Worm (Caenorhabditis elegans) whole organism, L2 larva: ENCODE data around the gene sdz-32.
A peak's percentile ranks its signal among the peaks of the same experiment; 100 is the strongest.

Source experiments
- C34F6.9 ChIP-seq: fragments of 150-350 bp; optimal IDR thresholded peaks from 2 replicates; lab custom pipeline; 2014; ENCODE audit warnings: missing biosample characterization, missing genetic modification characterization
- F13H6.1 ChIP-seq: sonication (generic microtip); optimal IDR thresholded peaks from 2 replicates; lab custom pipeline; 2016; ENCODE audit warnings: missing genetic modification characterization, missing compliant biosample characterization
- R02D3.7 ChIP-seq: fragments of 150-350 bp; optimal IDR thresholded peaks from 2 replicates; lab custom pipeline; 2014; ENCODE audit warnings: missing biosample characterization, missing genetic modification characterization
- Y55F3AM.14 ChIP-seq: fragments of 200-800 bp; sonication (Bioruptor generic); optimal IDR thresholded peaks from 2 replicates; lab custom pipeline; 2018; ENCODE audit warnings: mild to moderate bottlenecking, missing genetic modification characterization, missing compliant biosample characterization
- ZK546.5 ChIP-seq: sonication (generic microtip); optimal IDR thresholded peaks from 2 replicates; lab custom pipeline; 2017; ENCODE audit warnings: missing biosample characterization, missing genetic modification characterization
- aly-2 ChIP-seq: fragments of 150-350 bp; optimal IDR thresholded peaks from 2 replicates; lab custom pipeline; 2014; ENCODE audit warnings: missing biosample characterization, missing genetic modification characterization
- ama-1 ChIP-seq: fragments of 150-350 bp; optimal IDR thresholded peaks from 2 replicates; lab custom pipeline; 2018; ENCODE audit warnings: inconsistent platforms
- blmp-1 ChIP-seq: sonication (generic microtip); optimal IDR thresholded peaks from 2 replicates; lab custom pipeline; 2017; ENCODE audit warnings: missing genetic modification characterization, mild to moderate bottlenecking, missing compliant biosample characterization, antibody characterized with exemption, moderate library complexity; ENCODE audit not compliant: insufficient read depth
- ceh-16 ChIP-seq: fragments of 150-350 bp; optimal IDR thresholded peaks from 2 replicates; lab custom pipeline; 2014; ENCODE audit warnings: missing biosample characterization, missing genetic modification characterization
- ceh-82 ChIP-seq: fragments of 150-350 bp; optimal IDR thresholded peaks from 2 replicates; lab custom pipeline; 2014; ENCODE audit warnings: missing biosample characterization, missing genetic modification characterization
- crh-2 ChIP-seq: sonication (generic microtip); optimal IDR thresholded peaks from 2 replicates; lab custom pipeline; 2017; ENCODE audit warnings: missing biosample characterization, missing genetic modification characterization
- dmd-4 ChIP-seq: sonication (generic microtip); optimal IDR thresholded peaks from 2 replicates; lab custom pipeline; 2017; ENCODE audit warnings: missing biosample characterization, missing genetic modification characterization
- egl-27 ChIP-seq: sonication (generic microtip); optimal IDR thresholded peaks from 3 replicates; lab custom pipeline; 2017; ENCODE audit warnings: missing biosample characterization, missing genetic modification reagents, missing genetic modification characterization
- elt-1 ChIP-seq: fragments of 150-350 bp; optimal IDR thresholded peaks from 2 replicates; lab custom pipeline; 2014; ENCODE audit warnings: missing biosample characterization, missing genetic modification characterization
- elt-3 ChIP-seq: sonication (generic microtip); optimal IDR thresholded peaks from 2 replicates; lab custom pipeline; 2017; ENCODE audit warnings: missing biosample characterization, missing genetic modification characterization
- fos-1 ChIP-seq: fragments of 150-350 bp; optimal IDR thresholded peaks from 2 replicates; lab custom pipeline; 2014; ENCODE audit warnings: missing biosample characterization, missing genetic modification characterization
- gmeb-1 ChIP-seq: fragments of 150-350 bp; optimal IDR thresholded peaks from 2 replicates; lab custom pipeline; 2014; ENCODE audit warnings: missing biosample characterization, missing genetic modification characterization
- lin-11 ChIP-seq: fragments of 150-350 bp; sonication (generic microtip); optimal IDR thresholded peaks from 2 replicates; lab custom pipeline; 2014; ENCODE audit warnings: missing biosample characterization, missing genetic modification characterization, inconsistent platforms, mixed read lengths
- lin-13 ChIP-seq: fragments of 150-350 bp; optimal IDR thresholded peaks from 2 replicates; lab custom pipeline; 2014; ENCODE audit warnings: missing biosample characterization, missing genetic modification reagents, missing genetic modification characterization
- lin-39 ChIP-seq: fragments of 150-350 bp; optimal IDR thresholded peaks from 2 replicates; lab custom pipeline; 2014; ENCODE audit warnings: missing biosample characterization, missing genetic modification reagents, missing genetic modification characterization
- lsy-2 ChIP-seq, 2 experiments: fragments of 150-350 bp in 1 of 2; sonication (generic microtip) in 1 of 2; optimal IDR thresholded peaks; 2 replicates each; lab custom pipeline; 2014 to 2017; ENCODE audit warnings: missing biosample characterization in 2 of 2, missing genetic modification characterization in 2 of 2
- mab-5 ChIP-seq: fragments of 150-350 bp; optimal IDR thresholded peaks from 2 replicates; lab custom pipeline; 2014; ENCODE audit warnings: missing biosample characterization, missing genetic modification characterization
- mbf-1 ChIP-seq: sonication (generic microtip); optimal IDR thresholded peaks from 2 replicates; lab custom pipeline; 2017; ENCODE audit warnings: missing biosample characterization, missing genetic modification characterization
- mdl-1 ChIP-seq, 2 experiments: fragments of 150-350 bp in 1 of 2; sonication (generic microtip) in 1 of 2; optimal IDR thresholded peaks; 2 replicates each; lab custom pipeline; 2017; ENCODE audit warnings: missing biosample characterization in 2 of 2, missing genetic modification characterization in 2 of 2
- nhr-12 ChIP-seq: fragments of 150-350 bp; optimal IDR thresholded peaks from 2 replicates; lab custom pipeline; 2014; ENCODE audit warnings: missing biosample characterization, missing genetic modification characterization
- nhr-129 ChIP-seq: fragments of 150-350 bp; optimal IDR thresholded peaks from 2 replicates; lab custom pipeline; 2014; ENCODE audit warnings: missing biosample characterization, missing genetic modification characterization
- nhr-21 ChIP-seq: fragments of 150-350 bp; optimal IDR thresholded peaks from 2 replicates; lab custom pipeline; 2014; ENCODE audit warnings: missing biosample characterization, missing genetic modification characterization
- nhr-23 ChIP-seq: fragments of 150-350 bp; optimal IDR thresholded peaks from 2 replicates; lab custom pipeline; 2014; ENCODE audit warnings: missing biosample characterization, missing genetic modification reagents, missing genetic modification characterization
- nhr-237 ChIP-seq: fragments of 150-350 bp; optimal IDR thresholded peaks from 2 replicates; lab custom pipeline; 2014; ENCODE audit warnings: missing biosample characterization, missing genetic modification characterization
- nhr-25 ChIP-seq: fragments of 150-350 bp; sonication (generic microtip); optimal IDR thresholded peaks from 3 replicates; lab custom pipeline; 2014; ENCODE audit warnings: missing biosample characterization, missing genetic modification characterization
- nhr-6 ChIP-seq: fragments of 150-350 bp; optimal IDR thresholded peaks from 2 replicates; lab custom pipeline; 2014; ENCODE audit warnings: missing biosample characterization, missing genetic modification characterization
- nhr-77 ChIP-seq: fragments of 150-350 bp; optimal IDR thresholded peaks from 2 replicates; lab custom pipeline; 2014; ENCODE audit warnings: missing biosample characterization, missing genetic modification characterization
- peb-1 ChIP-seq: fragments of 150-350 bp; optimal IDR thresholded peaks from 2 replicates; lab custom pipeline; 2014; ENCODE audit warnings: missing biosample characterization, missing genetic modification characterization
- sem-4 ChIP-seq: fragments of 150-350 bp; optimal IDR thresholded peaks from 2 replicates; lab custom pipeline; 2014; ENCODE audit warnings: missing biosample characterization, missing genetic modification reagents, missing genetic modification characterization
- skn-1 ChIP-seq: sonication (generic microtip); optimal IDR thresholded peaks from 2 replicates; lab custom pipeline; 2017; ENCODE audit warnings: missing biosample characterization, missing genetic modification characterization
- sma-3 ChIP-seq: sonication (generic microtip); optimal IDR thresholded peaks from 2 replicates; lab custom pipeline; 2016; ENCODE audit warnings: missing genetic modification reagents, missing genetic modification characterization, missing compliant biosample characterization
- sma-9 ChIP-seq, 2 experiments: fragments of 150-350 bp in 1 of 2; sonication (generic microtip) in 1 of 2; optimal IDR thresholded peaks; 2 replicates each; lab custom pipeline; 2014 to 2016; ENCODE audit warnings: missing genetic modification characterization in 2 of 2, mild to moderate bottlenecking in 1 of 2, missing biosample characterization in 1 of 2, missing compliant biosample characterization in 1 of 2, missing genetic modification reagents in 1 of 2, moderate library complexity in 1 of 2
- snpc-4 ChIP-seq: fragments of 150-350 bp; optimal IDR thresholded peaks from 2 replicates; lab custom pipeline; 2014; ENCODE audit warnings: missing biosample characterization, missing genetic modification characterization
- unc-39 ChIP-seq: fragments of 150-350 bp; optimal IDR thresholded peaks from 2 replicates; lab custom pipeline; 2014; ENCODE audit warnings: missing biosample characterization, missing genetic modification characterization
- unc-55 ChIP-seq: fragments of 150-350 bp; sonication (generic microtip); optimal IDR thresholded peaks from 3 replicates; lab custom pipeline; 2014; ENCODE audit warnings: missing biosample characterization, missing genetic modification reagents, missing genetic modification characterization
- unc-62 ChIP-seq: fragments of 150-350 bp; optimal IDR thresholded peaks from 2 replicates; lab custom pipeline; 2014; ENCODE audit warnings: missing biosample characterization, missing genetic modification reagents, missing genetic modification characterization
- zag-1 ChIP-seq: fragments of 150-350 bp; optimal IDR thresholded peaks from 2 replicates; lab custom pipeline; 2014; ENCODE audit warnings: missing biosample characterization, missing genetic modification characterization
- ztf-4 ChIP-seq: fragments of 150-350 bp; optimal IDR thresholded peaks from 2 replicates; lab custom pipeline; 2014; ENCODE audit warnings: missing biosample characterization, missing genetic modification characterization

sdz-32 gene

ce11 chrII:3473744-3474143 lies at the start of gene sdz-32:
Gene sdz-32 (plus strand): TSS chrII:3474044.
- TF ChIP-seq unc-62 (GFP tag; lab: Kevin White, UChicago) (no peak), nhr-6 (tag; lab: Kevin White, UChicago) (no peak), R02D3.7 (tag; lab: Kevin White, UChicago) (no peak), fos-1 (tag; lab: Kevin White, UChicago) (no peak), lin-39 (tag; lab: Kevin White, UChicago) (no peak), nhr-237 (tag; lab: Kevin White, UChicago) (no peak), aly-2 (tag; lab: Kevin White, UChicago) (no peak), nhr-25 (tag; lab: Kevin White, UChicago) (no peak), skn-1 (no peak), lin-13 (GFP tag; lab: Kevin White, UChicago) (no peak), peb-1 (tag; lab: Kevin White, UChicago) (no peak), lin-11 (no peak), mbf-1 (tag; lab: Kevin White, UChicago) (no peak), mab-5 (no peak), lsy-2 (tag; optimal IDR thresholded peaks at IDR 0.05; lab: Kevin White, UChicago) (no peak), ZK546.5 (tag; lab: Kevin White, UChicago) (no peak), nhr-21 (no peak), sma-9 (GFP tag; optimal IDR thresholded peaks at IDR 0.05; lab: Kevin White, UChicago) (no peak), sma-9 (tag; optimal IDR thresholded peaks at IDR 0.05; lab: Kevin White, UChicago) (no peak), ceh-16 (tag; lab: Kevin White, UChicago) (no peak), nhr-12 (tag; lab: Kevin White, UChicago) (no peak)

- TF ChIP-seq lsy-2 (tag; optimal IDR thresholded peaks at IDR 0.05; lab: Kevin White, UChicago): no peak
- no peak for TF ChIP-seq nhr-21
- no peak for TF ChIP-seq nhr-23 (tag; lab: Kevin White, UChicago)
- no peak for TF ChIP-seq crh-2
- no peak for TF ChIP-seq snpc-4 (tag; lab: Kevin White, UChicago)
- no peak for TF ChIP-seq mab-5
- no peak for TF ChIP-seq mbf-1 (tag; lab: Kevin White, UChicago)
- TF ChIP-seq dmd-4 (tag; lab: Kevin White, UChicago): no peak
- no peak for TF ChIP-seq ceh-16 (tag; lab: Kevin White, UChicago)
- TF ChIP-seq egl-27 (tag; lab: Kevin White, UChicago): no peak
- TF ChIP-seq sem-4 (tag; lab: Kevin White, UChicago): no peak
- no peak for TF ChIP-seq gmeb-1
- no peak for TF ChIP-seq nhr-25 (tag; lab: Kevin White, UChicago)
- no peak for TF ChIP-seq nhr-12 (tag; lab: Kevin White, UChicago)
- TF ChIP-seq aly-2 (tag; lab: Kevin White, UChicago): no peak
- no peak for TF ChIP-seq lin-11
- no peak for TF ChIP-seq elt-3
- TF ChIP-seq ama-1 (lab: Kevin White, UChicago): no peak
- no peak for TF ChIP-seq ztf-4 (tag; lab: Kevin White, UChicago)
Observed at ce11 chrII:3425433-3425832, 48.4 kb upstream of the sdz-32 start, which contains the start of gene nep-11. Gene nep-11 (minus strand): TSS chrII:3425533.

- no peak for TF ChIP-seq dmd-4 (tag; lab: Kevin White, UChicago)
- TF ChIP-seq R02D3.7 (tag; lab: Kevin White, UChicago): no peak
- no peak for TF ChIP-seq sma-9 (GFP tag; optimal IDR thresholded peaks at IDR 0.05; lab: Kevin White, UChicago)
- TF ChIP-seq sma-9 (tag; optimal IDR thresholded peaks at IDR 0.05; lab: Kevin White, UChicago): no peak
- TF ChIP-seq egl-27 (tag; lab: Kevin White, UChicago): no peak
- TF ChIP-seq ztf-4 (tag; lab: Kevin White, UChicago): no peak
- no peak for TF ChIP-seq nhr-12 (tag; lab: Kevin White, UChicago)
- no peak for TF ChIP-seq nhr-21
- no peak for TF ChIP-seq sma-3 (GFP tag; lab: Kevin White, UChicago)
- peak; percentile 22 for TF ChIP-seq nhr-129
- TF ChIP-seq lin-39 (tag; lab: Kevin White, UChicago): no peak
- peak in 1 of 2 experiments; percentile 51 for TF ChIP-seq mdl-1 (tag; optimal IDR thresholded peaks at IDR 0.05; lab: Kevin White, UChicago)
- peak; percentile 66 for TF ChIP-seq lin-11
- peak; percentile 12 for TF ChIP-seq snpc-4 (tag; lab: Kevin White, UChicago)
- no peak for TF ChIP-seq blmp-1 (tag; lab: Kevin White, UChicago)
- TF ChIP-seq zag-1 (tag; lab: Kevin White, UChicago): peak; percentile 9
- TF ChIP-seq gmeb-1: no peak
- TF ChIP-seq ZK546.5 (tag; lab: Kevin White, UChicago): no peak
- peak; percentile 73 for TF ChIP-seq unc-55
- TF ChIP-seq unc-62 (GFP tag; lab: Kevin White, UChicago): no peak
- no peak for TF ChIP-seq elt-3
- no peak for TF ChIP-seq aly-2 (tag; lab: Kevin White, UChicago)
- peak; percentile 56 for TF ChIP-seq C34F6.9 (tag; lab: Kevin White, UChicago)
- TF ChIP-seq mbf-1 (tag; lab: Kevin White, UChicago): no peak
- TF ChIP-seq peb-1 (tag; lab: Kevin White, UChicago): no peak
- no peak for TF ChIP-seq ceh-82 (tag; lab: Kevin White, UChicago)
- no peak for TF ChIP-seq Y55F3AM.14 (GFP tag; lab: Kevin White, UChicago)
- no peak for TF ChIP-seq elt-1 (tag; lab: Kevin White, UChicago)
- TF ChIP-seq F13H6.1 (tag; lab: Kevin White, UChicago): peak; percentile 1
- TF ChIP-seq unc-39 (tag; lab: Kevin White, UChicago): no peak
- no peak for TF ChIP-seq ceh-16 (tag; lab: Kevin White, UChicago)
- TF ChIP-seq lin-13 (GFP tag; lab: Kevin White, UChicago): peak; percentile 17
- no peak for TF ChIP-seq mab-5
- TF ChIP-seq lsy-2 (tag; optimal IDR thresholded peaks at IDR 0.05; lab: Kevin White, UChicago): peak in 1 of 2 experiments; percentile 49
- peak; percentile 0 for TF ChIP-seq crh-2
- no peak for TF ChIP-seq nhr-77 (tag; lab: Kevin White, UChicago)
- TF ChIP-seq, all 48 proteins: peak for 11
Observed at ce11 chrII:3428158-3428704, 45.6 kb upstream of the sdz-32 start.
